Worm (Caenorhabditis elegans) whole organism, L4 larva: ENCODE results near the gene T25E4.2.
A peak's percentile ranks its signal among the peaks of the same experiment; 100 is the strongest.

Experiments used
- F10B5.3 ChIP-seq: sonication (generic microtip); optimal IDR thresholded peaks from 2 replicates; lab custom pipeline; 2016; ENCODE audit warnings: mild to moderate bottlenecking, missing genetic modification characterization, missing compliant biosample characterization
- F44E2.7 ChIP-seq: fragments of 200-800 bp; sonication (Bioruptor generic); IDR thresholded peaks from 2 replicates; pipeline ENCODE4 v2.1.2; 2022; ENCODE audit warnings: missing genetic modification characterization, missing compliant biosample characterization
- T20F7.1 ChIP-seq: fragments of 200-800 bp; sonication (Bioruptor generic); optimal IDR thresholded peaks from 2 replicates; lab custom pipeline; 2018; ENCODE audit warnings: mild to moderate bottlenecking, missing genetic modification characterization, missing compliant biosample characterization
- ZK337.2 ChIP-seq: fragments of 200-800 bp; sonication (Bioruptor generic); IDR thresholded peaks from 2 replicates; pipeline ENCODE4 v1.3.6; 2022; ENCODE audit warnings: missing genetic modification reagents, missing genetic modification characterization, missing compliant biosample characterization
- ZK546.5 ChIP-seq, 2 experiments: sonication (generic microtip); optimal IDR thresholded peaks; 2 replicates each; lab custom pipeline; 2017; ENCODE audit warnings: missing biosample characterization in 2 of 2, missing genetic modification characterization in 2 of 2
- aha-1 ChIP-seq: fragments of 150-350 bp; peaks from one replicate; lab custom pipeline; 2014; ENCODE audit warnings: missing biosample characterization, missing genetic modification characterization
- aly-2 ChIP-seq: sonication (generic microtip); optimal IDR thresholded peaks from 2 replicates; lab custom pipeline; 2018; ENCODE audit warnings: missing biosample characterization, missing genetic modification characterization
- ama-1 ChIP-seq: fragments of 150-350 bp; optimal IDR thresholded peaks from 2 replicates; lab custom pipeline; 2014; ENCODE audit warnings: inconsistent platforms, mixed read lengths
- arid-1 ChIP-seq: fragments of 200-800 bp; sonication (Bioruptor generic); conservative IDR thresholded peaks from 2 replicates; pipeline ENCODE4 v1.3.6; 2022; ENCODE audit warnings: missing genetic modification reagents, missing genetic modification characterization, missing compliant biosample characterization
- ceh-20 ChIP-seq: fragments of 200-800 bp; sonication (Bioruptor generic); IDR thresholded peaks from 2 replicates; pipeline ENCODE4 v1.3.6; 2022; ENCODE audit warnings: missing genetic modification reagents, missing genetic modification characterization, missing compliant biosample characterization
- ceh-44 ChIP-seq: fragments of 200-800 bp; sonication (Bioruptor generic); IDR thresholded peaks from 2 replicates; pipeline ENCODE4 v1.3.6; 2022; ENCODE audit warnings: missing genetic modification reagents, missing genetic modification characterization, missing compliant biosample characterization
- ceh-62 ChIP-seq: sonication (generic microtip); optimal IDR thresholded peaks from 2 replicates; lab custom pipeline; 2017; ENCODE audit warnings: missing biosample characterization, missing genetic modification characterization
- ces-1 ChIP-seq: fragments of 150-350 bp; sonication (generic microtip); optimal IDR thresholded peaks from 4 replicates; lab custom pipeline; 2014; ENCODE audit warnings: missing biosample characterization, missing genetic modification reagents, missing genetic modification characterization
- cey-2 ChIP-seq: sonication (generic microtip); optimal IDR thresholded peaks from 3 replicates; lab custom pipeline; 2017; ENCODE audit warnings: missing genetic modification characterization, mild to moderate bottlenecking, missing compliant biosample characterization, antibody characterized with exemption, borderline replicate concordance; ENCODE audit not compliant: insufficient read depth
- daf-12 ChIP-seq: fragments of 150-350 bp; optimal IDR thresholded peaks from 2 replicates; lab custom pipeline; 2014; ENCODE audit warnings: missing biosample characterization, missing genetic modification reagents, missing genetic modification characterization
- daf-19 ChIP-seq: fragments of 200-800 bp; sonication (Bioruptor generic); conservative IDR thresholded peaks from 2 replicates; pipeline ENCODE4 v1.3.6; 2022; ENCODE audit warnings: missing genetic modification characterization, missing compliant biosample characterization
- daf-8 ChIP-seq: fragments of 200-800 bp; sonication (Bioruptor generic); IDR thresholded peaks from 2 replicates; pipeline ENCODE4 v1.3.6; 2022; ENCODE audit warnings: missing genetic modification characterization, missing compliant biosample characterization
- dmd-8 ChIP-seq: fragments of 200-800 bp; sonication (Bioruptor generic); IDR thresholded peaks from 2 replicates; pipeline ENCODE4 v1.3.6; 2022; ENCODE audit warnings: missing genetic modification characterization, missing compliant biosample characterization
- duxl-1 ChIP-seq: sonication (generic microtip); optimal IDR thresholded peaks from 2 replicates; lab custom pipeline; 2016; ENCODE audit warnings: mild to moderate bottlenecking, missing genetic modification characterization, moderate library complexity, missing compliant biosample characterization; ENCODE audit not compliant: poor library complexity
- dve-1 ChIP-seq: sonication (generic microtip); optimal IDR thresholded peaks from 2 replicates; lab custom pipeline; 2017; ENCODE audit warnings: antibody characterized with exemption, mild to moderate bottlenecking, missing genetic modification characterization, missing compliant biosample characterization; ENCODE audit not compliant: insufficient read depth
- egl-27 ChIP-seq: sonication (generic microtip); optimal IDR thresholded peaks from 3 replicates; lab custom pipeline; 2017; ENCODE audit warnings: missing biosample characterization, missing genetic modification reagents, missing genetic modification characterization
- fkh-10 ChIP-seq: fragments of 150-350 bp; optimal IDR thresholded peaks from 2 replicates; lab custom pipeline; 2014; ENCODE audit warnings: missing biosample characterization, missing genetic modification reagents, missing genetic modification characterization
- lin-1 ChIP-seq: fragments of 200-800 bp; sonication (Bioruptor generic); IDR thresholded peaks from 2 replicates; pipeline ENCODE4 v1.3.6; 2022; ENCODE audit warnings: missing genetic modification reagents, missing genetic modification characterization, missing compliant biosample characterization
- lin-38 ChIP-seq: fragments of 200-800 bp; sonication (Bioruptor generic); IDR thresholded peaks from 2 replicates; pipeline ENCODE4 v1.3.6; 2022; ENCODE audit warnings: missing genetic modification reagents, missing genetic modification characterization, missing compliant biosample characterization
- lin-39 ChIP-seq: fragments of 150-350 bp; optimal IDR thresholded peaks from 2 replicates; lab custom pipeline; 2014; ENCODE audit warnings: missing biosample characterization, missing genetic modification reagents, missing genetic modification characterization
- lir-3 ChIP-seq: sonication (generic microtip); optimal IDR thresholded peaks from 2 replicates; lab custom pipeline; 2016; ENCODE audit warnings: mild to moderate bottlenecking, missing genetic modification characterization, missing compliant biosample characterization
- lsy-2 ChIP-seq, 2 experiments: fragments of 150-350 bp in 1 of 2; sonication (generic microtip) in 1 of 2; optimal IDR thresholded peaks; 2 replicates each; lab custom pipeline; 2014 to 2017; ENCODE audit warnings: missing biosample characterization in 2 of 2, missing genetic modification characterization in 2 of 2
- mdl-1 ChIP-seq, 2 experiments: fragments of 150-350 bp in 1 of 2; sonication (generic microtip) in 1 of 2; optimal IDR thresholded peaks; 2 replicates each; lab custom pipeline; 2014 to 2017; ENCODE audit warnings: missing biosample characterization in 2 of 2, missing genetic modification characterization in 2 of 2
- mxl-2 ChIP-seq: fragments of 200-800 bp; sonication (Bioruptor generic); conservative IDR thresholded peaks from 2 replicates; pipeline ENCODE4 v1.3.6; 2022; ENCODE audit warnings: missing genetic modification reagents, missing genetic modification characterization, missing compliant biosample characterization
- mxl-3 ChIP-seq: fragments of 200-800 bp; sonication (Bioruptor generic); optimal IDR thresholded peaks from 2 replicates; lab custom pipeline; 2018; ENCODE audit warnings: mild to moderate bottlenecking, missing genetic modification characterization, missing compliant biosample characterization
- nhr-10 ChIP-seq: fragments of 150-350 bp; optimal IDR thresholded peaks from 2 replicates; lab custom pipeline; 2014; ENCODE audit warnings: missing biosample characterization, missing genetic modification characterization
- nhr-102 ChIP-seq: sonication (generic microtip); optimal IDR thresholded peaks from 2 replicates; lab custom pipeline; 2016; ENCODE audit warnings: mild to moderate bottlenecking, missing genetic modification characterization, moderate library complexity, missing compliant biosample characterization
- nhr-111 ChIP-seq: fragments of 200-800 bp; sonication (Bioruptor generic); optimal IDR thresholded peaks from 2 replicates; lab custom pipeline; 2018; ENCODE audit warnings: mild to moderate bottlenecking, missing genetic modification characterization, missing compliant biosample characterization
- nhr-237 ChIP-seq: sonication (generic microtip); optimal IDR thresholded peaks from 2 replicates; lab custom pipeline; 2017; ENCODE audit warnings: missing biosample characterization, missing genetic modification characterization
- nhr-28 ChIP-seq: fragments of 150-350 bp; optimal IDR thresholded peaks from 2 replicates; lab custom pipeline; 2014; ENCODE audit warnings: missing biosample characterization, missing genetic modification characterization
- nhr-41 ChIP-seq: fragments of 200-800 bp; sonication (Bioruptor generic); IDR thresholded peaks from 2 replicates; pipeline ENCODE4 v1.3.6; 2022; ENCODE audit warnings: missing genetic modification reagents, missing genetic modification characterization, missing compliant biosample characterization
- nhr-6 ChIP-seq: fragments of 150-350 bp; optimal IDR thresholded peaks from 2 replicates; lab custom pipeline; 2014; ENCODE audit warnings: missing biosample characterization, missing genetic modification characterization
- nhr-76 ChIP-seq: fragments of 150-350 bp; optimal IDR thresholded peaks from 2 replicates; lab custom pipeline; 2014; ENCODE audit warnings: missing biosample characterization, missing genetic modification characterization
- nhr-77 ChIP-seq: fragments of 150-350 bp; optimal IDR thresholded peaks from 2 replicates; lab custom pipeline; 2014; ENCODE audit warnings: missing biosample characterization, missing genetic modification characterization
- pha-4 ChIP-seq, 2 experiments: fragments of 150-350 bp in 1 of 2; fragments of 200-800 bp in 1 of 2; sonication (Bioruptor generic) in 1 of 2; IDR thresholded peaks in 1 of 2; optimal IDR thresholded peaks in 1 of 2; 2 replicates each; pipeline versions ENCODE4 v1.3.6 to Lab custom; 2014 to 2022; ENCODE audit warnings: missing genetic modification characterization in 2 of 2, missing genetic modification reagents in 2 of 2, missing biosample characterization in 1 of 2, missing compliant biosample characterization in 1 of 2
- rbr-2 ChIP-seq: sonication (generic microtip); optimal IDR thresholded peaks from 2 replicates; lab custom pipeline; 2016; ENCODE audit warnings: missing genotype, missing genetic modification characterization, missing compliant biosample characterization
- set-16 ChIP-seq: fragments of 200-800 bp; sonication (Bioruptor generic); IDR thresholded peaks from 2 replicates; pipeline ENCODE4 v1.3.6; 2022; ENCODE audit warnings: missing genetic modification reagents, missing genetic modification characterization, missing compliant biosample characterization
- snpc-1.2 ChIP-seq: fragments of 200-800 bp; sonication (Bioruptor generic); IDR thresholded peaks from 2 replicates; pipeline ENCODE4 v1.3.6; 2022; ENCODE audit warnings: missing genetic modification reagents, missing genetic modification characterization, missing compliant biosample characterization
- spr-1 ChIP-seq: sonication (generic microtip); optimal IDR thresholded peaks from 2 replicates; lab custom pipeline; 2016; ENCODE audit warnings: mild to moderate bottlenecking, missing genetic modification characterization, missing compliant biosample characterization
- tag-97 ChIP-seq: fragments of 200-800 bp; sonication (Bioruptor generic); IDR thresholded peaks from 2 replicates; pipeline ENCODE4 v1.3.6; 2022; ENCODE audit warnings: missing genetic modification characterization, missing compliant biosample characterization
- tra-1 ChIP-seq: fragments of 200-800 bp; sonication (Bioruptor generic); IDR thresholded peaks from 2 replicates; pipeline ENCODE4 v1.3.6; 2022; ENCODE audit warnings: missing genetic modification reagents, missing genetic modification characterization, missing compliant biosample characterization
- zag-1 ChIP-seq: fragments of 150-350 bp; optimal IDR thresholded peaks from 2 replicates; lab custom pipeline; 2014; ENCODE audit warnings: missing biosample characterization, missing genetic modification characterization
- zfp-2 ChIP-seq: sonication (generic microtip); optimal IDR thresholded peaks from 2 replicates; lab custom pipeline; 2016; ENCODE audit warnings: mild to moderate bottlenecking, missing genetic modification characterization, missing compliant biosample characterization
- zfp-3 ChIP-seq: fragments of 200-800 bp; sonication (Bioruptor generic); conservative IDR thresholded peaks from 2 replicates; pipeline ENCODE4 v1.3.6; 2022; ENCODE audit warnings: missing genetic modification reagents, missing genetic modification characterization, missing compliant biosample characterization
- zip-2 ChIP-seq: fragments of 150-350 bp; optimal IDR thresholded peaks from 2 replicates; lab custom pipeline; 2014; ENCODE audit warnings: missing biosample characterization, missing genetic modification characterization

Gene T25E4.2

ce11 chrII:5607756-5608155, 25.5 kb upstream of the T25E4.2 start, which contains the start of gene C17G10.7:
Gene C17G10.7, minus strand, starts transcription at chrII:5607856.
- TF ChIP-seq lsy-2 (tag; optimal IDR thresholded peaks at IDR 0.05; lab: Kevin White, UChicago): no peak
- TF ChIP-seq lin-38 (GFP tag; lab: Robert Waterston, UW): no peak
- TF ChIP-seq dmd-8 (GFP tag; lab: Robert Waterston, UW): no peak
- no peak for TF ChIP-seq ZK337.2
- TF ChIP-seq nhr-111: no peak
- no peak for TF ChIP-seq ceh-44 (GFP tag; lab: Robert Waterston, UW)
- no peak for TF ChIP-seq ZK546.5 (tag; optimal IDR thresholded peaks at IDR 0.05; lab: Kevin White, UChicago)
- no peak for TF ChIP-seq lin-39
- no peak for TF ChIP-seq nhr-76 (tag; lab: Kevin White, UChicago)
- no peak for TF ChIP-seq ceh-20 (GFP tag; lab: Robert Waterston, UW)
- no peak for TF ChIP-seq daf-8 (GFP tag; lab: Robert Waterston, UW)
- TF ChIP-seq lin-1: no peak
- no peak for TF ChIP-seq zag-1 (tag; lab: Kevin White, UChicago)
- TF ChIP-seq mxl-2 (GFP tag; lab: Robert Waterston, UW): no peak
- no peak for TF ChIP-seq arid-1 (GFP tag; lab: Robert Waterston, UW)

- TF ChIP-seq F10B5.3 (tag; lab: Kevin White, UChicago) (no peak), dve-1 (tag; lab: Kevin White, UChicago) (peak; percentile 68), snpc-1.2 (GFP tag; lab: Robert Waterston, UW) (no peak), pha-4 (GFP tag; IDR thresholded peaks at IDR 0.05; lab: Robert Waterston, UW) (no peak), pha-4 (tag; optimal IDR thresholded peaks at IDR 0.05; lab: Kevin White, UChicago) (no peak), zfp-2 (no peak), nhr-28 (tag; lab: Kevin White, UChicago) (peak; percentile 93), nhr-41 (GFP tag; lab: Robert Waterston, UW) (no peak), ceh-44 (GFP tag; lab: Robert Waterston, UW) (no peak), lin-1 (no peak), set-16 (no peak), zfp-3 (GFP tag; lab: Robert Waterston, UW) (no peak), T20F7.1 (no peak), tra-1 (GFP tag; lab: Robert Waterston, UW) (0 out of 2 replicates have a peak, but pooled peaks have one; percentile 5), daf-19 (GFP tag; lab: Robert Waterston, UW) (no peak), F44E2.7 (GFP tag; lab: Robert Waterston, UW) (no peak), nhr-10 (tag; lab: Kevin White, UChicago) (peak; percentile 86), aly-2 (no peak), ZK546.5 (tag; optimal IDR thresholded peaks at IDR 0.05; lab: Kevin White, UChicago) (no peak), tag-97 (GFP tag; lab: Robert Waterston, UW) (no peak), ZK337.2 (no peak), lir-3 (no peak), rbr-2 (tag; lab: Kevin White, UChicago) (no peak), nhr-102 (tag; lab: Kevin White, UChicago) (no peak), duxl-1 (tag; lab: Kevin White, UChicago) (no peak), nhr-237 (peak; percentile 21), lin-39 (no peak), egl-27 (tag; lab: Kevin White, UChicago) (no peak), lin-38 (GFP tag; lab: Robert Waterston, UW) (no peak), mdl-1 (tag; optimal IDR thresholded peaks at IDR 0.05; lab: Kevin White, UChicago) (peak; percentile 27 to 84), ces-1 (GFP tag; lab: Kevin White, UChicago) (no peak), daf-12 (tag; lab: Kevin White, UChicago) (no peak), ama-1 (lab: Kevin White, UChicago) (no peak), aha-1 (tag; lab: Kevin White, UChicago) (peak; percentile 98), zip-2 (no peak), mxl-3 (peak; percentile 58), cey-2 (tag; lab: Kevin White, UChicago) (peak; percentile 41), spr-1 (tag; lab: Kevin White, UChicago) (no peak), ceh-62 (tag; lab: Kevin White, UChicago) (no peak), nhr-6 (tag; lab: Kevin White, UChicago) (peak; percentile 47), fkh-10 (GFP tag; lab: Kevin White, UChicago) (no peak), nhr-77 (tag; lab: Kevin White, UChicago) (peak; percentile 66)
Measured at ce11 chrII:5605538-5605945, 23.3 kb upstream of the T25E4.2 start.
